Fruit fly (Drosophila melanogaster) whole organism, prepupa: ENCODE measurements around the gene CG46318.

Source experiments
- Blimp-1 ChIP-seq: fragments of 200-800 bp; sonication (Bioruptor generic); optimal IDR thresholded peaks from 3 replicates; lab custom pipeline; 2017; ENCODE audit warnings: missing biosample characterization, missing genetic modification characterization, mild to moderate bottlenecking, moderate library complexity, missing genetic modification reagents
- CG10631 ChIP-seq: fragments of 200-800 bp; sonication (Bioruptor generic); optimal IDR thresholded peaks from 2 replicates; lab custom pipeline; 2016; ENCODE audit warnings: missing biosample characterization, missing genetic modification characterization
- CG10669 ChIP-seq: fragments of 200-800 bp; sonication (Bioruptor generic); optimal IDR thresholded peaks from 3 replicates; lab custom pipeline; 2018; ENCODE audit warnings: missing biosample characterization, mild to moderate bottlenecking, missing genetic modification characterization, moderate library complexity
- CG11294 ChIP-seq: fragments of 200-800 bp; sonication (Bioruptor generic); IDR thresholded peaks from 2 replicates; pipeline ENCODE4 v1.3.6; 2022; ENCODE audit warnings: missing biosample characterization, missing genetic modification characterization
- CG11762 ChIP-seq: fragments of 200-800 bp; sonication (Bioruptor generic); optimal IDR thresholded peaks from 3 replicates; lab custom pipeline; 2016; ENCODE audit warnings: missing biosample characterization, missing genetic modification characterization; ENCODE audit not compliant: insufficient read depth
- CG11902 ChIP-seq: fragments of 200-800 bp; sonication (Bioruptor generic); optimal IDR thresholded peaks from 3 replicates; lab custom pipeline; 2016; ENCODE audit warnings: missing biosample characterization, missing genetic modification characterization
- CG15336 ChIP-seq: fragments of 200-800 bp; sonication (Bioruptor generic); IDR thresholded peaks from 2 replicates; pipeline ENCODE4 v1.3.6; 2022; ENCODE audit warnings: missing biosample characterization, missing genetic modification characterization
- CG3032 ChIP-seq: fragments of 200-800 bp; optimal IDR thresholded peaks from 2 replicates; lab custom pipeline; 2019; ENCODE audit warnings: missing biosample characterization, mild to moderate bottlenecking, missing genetic modification characterization, moderate library complexity
- CG32006 ChIP-seq: fragments of 200-800 bp; sonication (Bioruptor generic); optimal IDR thresholded peaks from 3 replicates; lab custom pipeline; 2017; ENCODE audit warnings: missing biosample characterization, mild to moderate bottlenecking, missing genetic modification characterization
- CG34406 ChIP-seq: fragments of 200-800 bp; sonication (Bioruptor generic); optimal IDR thresholded peaks from 3 replicates; lab custom pipeline; 2016; ENCODE audit warnings: missing biosample characterization, missing genetic modification characterization
- CG3919 ChIP-seq: fragments of 200-800 bp; sonication (Bioruptor generic); optimal IDR thresholded peaks from 3 replicates; lab custom pipeline; 2016; ENCODE audit warnings: missing biosample characterization, missing genetic modification characterization
- CG6276 ChIP-seq: fragments of 200-800 bp; sonication (Bioruptor generic); optimal IDR thresholded peaks from 2 replicates; lab custom pipeline; 2017; ENCODE audit warnings: missing biosample characterization, mild to moderate bottlenecking, missing genetic modification characterization
- CG6854 ChIP-seq: fragments of 200-800 bp; sonication (Bioruptor generic); optimal IDR thresholded peaks from 2 replicates; lab custom pipeline; 2017; ENCODE audit warnings: missing biosample characterization, mild to moderate bottlenecking, missing genetic modification characterization
- CG7368 ChIP-seq: fragments of 200-800 bp; sonication (Bioruptor generic); optimal IDR thresholded peaks from 3 replicates; lab custom pipeline; 2016; ENCODE audit warnings: missing biosample characterization, missing genetic modification characterization
- CG8119 ChIP-seq: fragments of 200-800 bp; sonication (Bioruptor generic); IDR thresholded peaks from 3 replicates; pipeline ENCODE4 v1.3.6; 2022; ENCODE audit warnings: missing biosample characterization, missing genetic modification characterization
- CG8319 ChIP-seq: fragments of 200-800 bp; sonication (Bioruptor generic); optimal IDR thresholded peaks from 3 replicates; lab custom pipeline; 2016; ENCODE audit warnings: missing biosample characterization, missing genetic modification characterization
- CG8632 ChIP-seq: fragments of 200-800 bp; sonication (Bioruptor generic); optimal IDR thresholded peaks from 3 replicates; lab custom pipeline; 2016; ENCODE audit warnings: missing biosample characterization, missing genetic modification characterization
- CG9139 ChIP-seq: fragments of 200-800 bp; sonication (Bioruptor generic); optimal IDR thresholded peaks from 3 replicates; lab custom pipeline; 2017; ENCODE audit warnings: missing biosample characterization, mild to moderate bottlenecking, missing genetic modification characterization
- Eip75B ChIP-seq: fragments of 200-800 bp; sonication (Bioruptor generic); optimal IDR thresholded peaks from 3 replicates; lab custom pipeline; 2016; ENCODE audit warnings: missing biosample characterization, missing genetic modification characterization
- Eip78C ChIP-seq: fragments of 200-800 bp; sonication (Bioruptor generic); peaks from one replicate; lab custom pipeline; 2016; ENCODE audit warnings: missing biosample characterization, missing genetic modification characterization
- Gug ChIP-seq: fragments of 200-800 bp; sonication (Bioruptor generic); IDR thresholded peaks from 2 replicates; pipeline ENCODE4 v1.3.6; 2022; ENCODE audit warnings: missing biosample characterization, missing genetic modification characterization
- Hr38 ChIP-seq: sonication (Bioruptor generic); optimal IDR thresholded peaks from 2 replicates; lab custom pipeline; 2016; ENCODE audit warnings: missing biosample characterization, missing genetic modification characterization
- Hr39 ChIP-seq: fragments of 200-800 bp; sonication (Bioruptor generic); optimal IDR thresholded peaks from 2 replicates; lab custom pipeline; 2016; ENCODE audit warnings: missing biosample characterization, missing genetic modification characterization
- Lpt ChIP-seq: fragments of 200-800 bp; sonication (Bioruptor generic); optimal IDR thresholded peaks from 3 replicates; lab custom pipeline; 2016; ENCODE audit warnings: missing biosample characterization, missing genetic modification characterization
- Met ChIP-seq: fragments of 200-800 bp; sonication (Bioruptor generic); optimal IDR thresholded peaks from 3 replicates; lab custom pipeline; 2016; ENCODE audit warnings: missing biosample characterization, missing genetic modification characterization
- OdsH ChIP-seq: fragments of 200-800 bp; sonication (Bioruptor generic); optimal IDR thresholded peaks from 3 replicates; lab custom pipeline; 2016; ENCODE audit warnings: missing biosample characterization, missing genetic modification characterization
- Sox14 ChIP-seq: fragments of 200-800 bp; sonication (Bioruptor generic); optimal IDR thresholded peaks from 3 replicates; lab custom pipeline; 2016; ENCODE audit warnings: missing biosample characterization, missing genetic modification characterization
- achi ChIP-seq: fragments of 200-800 bp; sonication (Bioruptor generic); optimal IDR thresholded peaks from 3 replicates; lab custom pipeline; 2016; ENCODE audit warnings: missing biosample characterization, missing genetic modification characterization
- cyc ChIP-seq: fragments of 200-800 bp; sonication (Bioruptor generic); optimal IDR thresholded peaks from 3 replicates; lab custom pipeline; 2016; ENCODE audit warnings: missing biosample characterization, missing genetic modification characterization
- eg ChIP-seq: fragments of 200-800 bp; sonication (Bioruptor generic); IDR thresholded peaks from 3 replicates; pipeline ENCODE4 v1.3.6; 2022; ENCODE audit warnings: missing biosample characterization, missing genetic modification characterization
- esn ChIP-seq: fragments of 200-800 bp; sonication (Bioruptor generic); optimal IDR thresholded peaks from 2 replicates; lab custom pipeline; 2016; ENCODE audit warnings: missing biosample characterization, mild to moderate bottlenecking, missing genetic modification characterization, moderate library complexity
- fd59A ChIP-seq: fragments of 200-800 bp; sonication (Bioruptor generic); optimal IDR thresholded peaks from 2 replicates; lab custom pipeline; 2017; ENCODE audit warnings: missing biosample characterization, mild to moderate bottlenecking, missing genetic modification characterization, missing genetic modification reagents
- fd85E ChIP-seq: fragments of 200-800 bp; sonication (Bioruptor generic); optimal IDR thresholded peaks from 3 replicates; lab custom pipeline; 2016; ENCODE audit warnings: missing biosample characterization, missing genetic modification characterization
- fkh ChIP-seq: fragments of 200-800 bp; sonication (Bioruptor generic); optimal IDR thresholded peaks from 3 replicates; lab custom pipeline; 2017; ENCODE audit warnings: missing biosample characterization, mild to moderate bottlenecking, missing genetic modification characterization, moderate library complexity
- net ChIP-seq: fragments of 200-800 bp; sonication (Bioruptor generic); optimal IDR thresholded peaks from 3 replicates; lab custom pipeline; 2016; ENCODE audit warnings: missing biosample characterization, missing genetic modification characterization
- pdm3 ChIP-seq: fragments of 200-800 bp; sonication (Bioruptor generic); optimal IDR thresholded peaks from 3 replicates; lab custom pipeline; 2016; ENCODE audit warnings: missing biosample characterization, missing genetic modification characterization
- spab ChIP-seq: fragments of 200-800 bp; sonication (Bioruptor generic); optimal IDR thresholded peaks from 2 replicates; lab custom pipeline; 2017; ENCODE audit warnings: missing biosample characterization, mild to moderate bottlenecking, missing genetic modification characterization, missing genetic modification reagents
- ss ChIP-seq, 2 experiments: fragments of 200-800 bp; sonication (Bioruptor generic); optimal IDR thresholded peaks; 2 replicates in 1 of 2; 3 replicates in 1 of 2; lab custom pipeline; 2017 to 2018; ENCODE audit warnings: mild to moderate bottlenecking in 2 of 2, missing biosample characterization in 2 of 2, missing genetic modification characterization in 2 of 2, moderate library complexity in 1 of 2
- svp ChIP-seq: fragments of 200-800 bp; sonication (Bioruptor generic); peaks from one replicate; lab custom pipeline; 2016; ENCODE audit warnings: missing biosample characterization, missing genetic modification characterization
- topi ChIP-seq: fragments of 200-800 bp; sonication (Bioruptor generic); optimal IDR thresholded peaks from 3 replicates; lab custom pipeline; 2016; ENCODE audit warnings: missing biosample characterization, missing genetic modification characterization
- vri ChIP-seq: fragments of 200-800 bp; sonication (Bioruptor generic); optimal IDR thresholded peaks from 3 replicates; lab custom pipeline; 2016; ENCODE audit warnings: missing biosample characterization, mild to moderate bottlenecking, missing genetic modification characterization

Gene CG46318

dm6 chr3R:18639662-18640061, 40.7 kb upstream of the CG46318 start (continued):
- no peak for TF ChIP-seq CG11762 (GFP tag; lab: Kevin White, UChicago)
- no peak for TF ChIP-seq CG11902 (GFP tag; lab: Kevin White, UChicago)
- peak; percentile 33; the same call in 1 of the 3 replicates for TF ChIP-seq CG8119 (GFP tag; lab: Robert Waterston, UW)
- TF ChIP-seq CG10631 (GFP tag; lab: Kevin White, UChicago), result no peak
- TF ChIP-seq CG10669 (GFP tag; lab: Kevin White, UChicago), result no peak
- peak; percentile 13 for TF ChIP-seq OdsH (GFP tag; lab: Kevin White, UChicago)
- TF ChIP-seq fd85E (GFP tag; lab: Kevin White, UChicago), result no peak
- no peak for TF ChIP-seq svp (GFP tag; lab: Kevin White, UChicago)
- no peak for TF ChIP-seq Sox14 (GFP tag; lab: Kevin White, UChicago)
- TF ChIP-seq cyc (GFP tag; lab: Kevin White, UChicago), result no peak
- TF ChIP-seq CG3919 (GFP tag; lab: Kevin White, UChicago), result peak; percentile 27
- no peak for TF ChIP-seq CG7368 (GFP tag; lab: Kevin White, UChicago)
- no peak for TF ChIP-seq Eip75B (GFP tag; lab: Kevin White, UChicago)
- TF ChIP-seq CG32006 (GFP tag; lab: Kevin White, UChicago), result peak; percentile 46
- peak; percentile 12 for TF ChIP-seq CG6276 (GFP tag; lab: Kevin White, UChicago)
- no peak for TF ChIP-seq pdm3 (GFP tag; lab: Kevin White, UChicago)
- TF ChIP-seq CG11294 (GFP tag; lab: Robert Waterston, UW), result peak; percentile 40; the same call in 1 of the 2 replicates
- TF ChIP-seq fkh (GFP tag; lab: Kevin White, UChicago), result no peak
- TF ChIP-seq esn (GFP tag; lab: Kevin White, UChicago), result peak; percentile 4
- TF ChIP-seq spab (GFP tag; lab: Kevin White, UChicago), result no peak
- TF ChIP-seq achi (GFP tag; lab: Kevin White, UChicago), result peak; percentile 27
- no peak for TF ChIP-seq CG8319 (GFP tag; lab: Kevin White, UChicago)

dm6 chr3R:18641242-18641757, 39.1 kb upstream of the CG46318 start, which contains the start of gene CG14301:
TSS of gene CG14301 (minus strand) at chr3R:18641457.
- no peak for TF ChIP-seq net (GFP tag; lab: Kevin White, UChicago)
- no peak for TF ChIP-seq Sox14 (GFP tag; lab: Kevin White, UChicago)
- no peak for TF ChIP-seq Hr39 (GFP tag; lab: Kevin White, UChicago)
- TF ChIP-seq CG11294 (GFP tag; lab: Robert Waterston, UW), result no peak
- TF ChIP-seq CG6276 (GFP tag; lab: Kevin White, UChicago), result no peak
- TF ChIP-seq CG3919 (GFP tag; lab: Kevin White, UChicago), result peak; percentile 10
- no peak for TF ChIP-seq CG6854
- no peak for TF ChIP-seq fd59A (GFP tag; lab: Kevin White, UChicago)
- TF ChIP-seq topi (GFP tag; lab: Kevin White, UChicago), result no peak
- TF ChIP-seq eg (GFP tag; lab: Robert Waterston, UW), result peak; percentile 29; the same call in 1 of the 3 replicates
- TF ChIP-seq CG3032 (tag; lab: Kevin White, UChicago), result no peak
- TF ChIP-seq Lpt (GFP tag; lab: Kevin White, UChicago), result peak; percentile 3
- TF ChIP-seq CG34406, result no peak
- no peak for TF ChIP-seq CG8632 (GFP tag; lab: Kevin White, UChicago)
- TF ChIP-seq esn (GFP tag; lab: Kevin White, UChicago), result no peak
- peak; percentile 29 for TF ChIP-seq Eip78C
- peak; percentile 16; the same call in 1 of the 2 replicates for TF ChIP-seq CG15336 (GFP tag; lab: Robert Waterston, UW)
- TF ChIP-seq vri (GFP tag; lab: Kevin White, UChicago), result no peak
- TF ChIP-seq fkh (GFP tag; lab: Kevin White, UChicago), result no peak
- TF ChIP-seq Gug (GFP tag; lab: Robert Waterston, UW), result no peak
- TF ChIP-seq ss (GFP tag; optimal IDR thresholded peaks at IDR 0.05; lab: Kevin White, UChicago), result peak in 1 of 2 experiments; percentile 13
- TF ChIP-seq, all 60 proteins: peak for 6

dm6 chr3R:18643646-18644045, 36.8 kb upstream of the CG46318 start:
- TF ChIP-seq CG7368 (GFP tag; lab: Kevin White, UChicago) (no peak), fd59A (GFP tag; lab: Kevin White, UChicago) (no peak), CG6854 (no peak), topi (GFP tag; lab: Kevin White, UChicago) (no peak), spab (GFP tag; lab: Kevin White, UChicago) (no peak), ss (GFP tag; optimal IDR thresholded peaks at IDR 0.05; lab: Kevin White, UChicago) (no peak), CG9139 (GFP tag; lab: Kevin White, UChicago) (no peak), CG6276 (GFP tag; lab: Kevin White, UChicago) (no peak), Met (GFP tag; lab: Kevin White, UChicago) (no peak), CG3919 (GFP tag; lab: Kevin White, UChicago) (no peak), CG8319 (GFP tag; lab: Kevin White, UChicago) (no peak), Hr38 (GFP tag; lab: Kevin White, UChicago) (no peak), CG11762 (GFP tag; lab: Kevin White, UChicago) (no peak), Lpt (GFP tag; lab: Kevin White, UChicago) (no peak), Blimp-1 (GFP tag; lab: Kevin White, UChicago) (no peak)
